Worm (Caenorhabditis elegans) whole organism, L1 larva: ENCODE data around the gene Y75B12B.10.
"Not testable (repeated sequence)": the region's sequence is repeated elsewhere in the genome, so short reads cannot be mapped to it uniquely, and the experiment has no call there.

Source experiments
- Y116A8C.19 ChIP-seq: sonication (generic microtip); optimal IDR thresholded peaks from 2 replicates; lab custom pipeline; 2016; ENCODE audit warnings: missing compliant biosample characterization, missing genetic modification characterization, borderline replicate concordance
- blmp-1 ChIP-seq: fragments of 150-350 bp; optimal IDR thresholded peaks from 2 replicates; lab custom pipeline; 2014; ENCODE audit warnings: missing biosample characterization, missing genetic modification characterization
- elt-3 ChIP-seq, 6 experiments: fragments of 150-350 bp in 1 of 6; sonication (generic microtip); optimal IDR thresholded peaks; 2 replicates each; lab custom pipeline; 2017 to 2018; ENCODE audit warnings: missing biosample characterization in 6 of 6, missing genetic modification characterization in 6 of 6, inconsistent platforms in 1 of 6
- lsy-2 ChIP-seq, 2 experiments: fragments of 150-350 bp; optimal IDR thresholded peaks; 2 replicates each; lab custom pipeline; 2014; ENCODE audit warnings: missing biosample characterization in 2 of 2, missing genetic modification characterization in 2 of 2
- nhr-11 ChIP-seq: fragments of 150-350 bp; optimal IDR thresholded peaks from 2 replicates; lab custom pipeline; 2014; ENCODE audit warnings: missing biosample characterization, missing genetic modification characterization
- nhr-12 ChIP-seq: sonication (generic microtip); optimal IDR thresholded peaks from 2 replicates; lab custom pipeline; 2017; ENCODE audit warnings: missing biosample characterization, missing genetic modification characterization
- nhr-237 ChIP-seq: fragments of 150-350 bp; optimal IDR thresholded peaks from 2 replicates; lab custom pipeline; 2014; ENCODE audit warnings: missing biosample characterization, missing genetic modification characterization
- nhr-71 ChIP-seq: sonication (generic microtip); optimal IDR thresholded peaks from 2 replicates; lab custom pipeline; 2016; ENCODE audit warnings: mild to moderate bottlenecking, missing genetic modification characterization, moderate library complexity, missing compliant biosample characterization
- nhr-84 ChIP-seq: sonication (generic microtip); optimal IDR thresholded peaks from 2 replicates; lab custom pipeline; 2017; ENCODE audit warnings: missing biosample characterization, missing genetic modification characterization
- pqm-1 ChIP-seq: sonication (generic microtip); optimal IDR thresholded peaks from 3 replicates; lab custom pipeline; 2017; ENCODE audit warnings: missing biosample characterization, missing genetic modification characterization
- sup-37 ChIP-seq: fragments of 200-800 bp; sonication (Bioruptor generic); optimal IDR thresholded peaks from 2 replicates; lab custom pipeline; 2018; ENCODE audit warnings: mild to moderate bottlenecking, missing genetic modification characterization, missing compliant biosample characterization
- zag-1 ChIP-seq: fragments of 150-350 bp; optimal IDR thresholded peaks from 2 replicates; lab custom pipeline; 2014; ENCODE audit warnings: missing biosample characterization, missing genetic modification characterization
- ztf-11 ChIP-seq, 2 experiments: sonication (generic microtip); optimal IDR thresholded peaks; 2 replicates each; lab custom pipeline; 2016 to 2017; ENCODE audit warnings: missing genetic modification characterization in 2 of 2, missing biosample characterization in 1 of 2, missing compliant biosample characterization in 1 of 2

DNA sequence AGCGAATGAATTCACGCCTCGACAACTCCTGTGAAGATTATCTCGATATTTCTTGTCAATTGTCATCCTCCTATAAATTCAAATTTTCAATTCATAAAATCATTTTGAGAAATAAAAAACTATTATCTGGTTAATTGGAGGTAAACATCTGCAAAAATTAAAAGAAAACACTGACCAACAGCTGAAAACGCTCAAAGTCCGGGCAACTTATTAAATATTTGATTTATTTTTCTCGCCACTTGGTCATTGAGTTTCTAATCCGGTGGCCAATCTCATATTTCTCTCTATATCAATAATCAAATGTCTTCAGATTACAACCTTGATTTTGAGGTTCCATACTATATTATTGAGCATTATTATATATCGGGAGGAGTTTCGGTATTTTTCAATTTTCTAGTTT is 12.0 kb downstream of the Y75B12B.10 start, which contains the start of gene sri-24:
- not testable (repeated sequence) for TF ChIP-seq nhr-237 (tag; lab: Kevin White, UChicago); nhr-12; sup-37 (GFP tag; lab: Kevin White, UChicago); nhr-84 (tag; lab: Kevin White, UChicago); nhr-71 (tag; lab: Kevin White, UChicago); ztf-11 (tag; optimal IDR thresholded peaks at IDR 0.05; lab: Kevin White, UChicago); pqm-1; zag-1; elt-3 (tag; optimal IDR thresholded peaks at IDR 0.05; lab: Kevin White, UChicago); lsy-2 (tag; optimal IDR thresholded peaks at IDR 0.05; lab: Kevin White, UChicago); nhr-11; blmp-1; Y116A8C.19 (tag; lab: Kevin White, UChicago)
